Worm (Caenorhabditis elegans): ENCODE measurements around the gene dod-17.

dod-17 gene

DNA sequence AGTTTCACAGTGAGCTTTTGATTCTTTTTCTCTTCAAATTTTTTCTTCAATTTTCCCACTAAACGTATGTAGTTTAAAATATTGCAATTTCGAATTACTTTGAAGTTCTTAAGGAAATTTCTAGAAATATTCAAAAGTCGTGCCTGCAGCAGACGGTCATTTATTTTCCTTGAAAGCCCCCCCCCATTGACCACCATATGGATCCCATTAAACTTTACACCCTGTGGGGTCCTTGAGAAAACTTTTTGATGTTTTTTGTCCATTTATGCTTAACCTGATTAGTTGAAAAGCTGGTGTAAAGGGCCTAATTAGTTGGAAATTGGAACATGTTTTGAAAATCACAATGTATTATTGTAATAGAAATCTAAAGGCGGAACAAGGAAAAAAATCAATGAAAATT lies 33.4 kb downstream of the dod-17 start:
- TF ChIP-seq ztf-29 (GFP tag; IDR thresholded peaks at IDR 0.05) (no peak), tab-1 (GFP tag; IDR thresholded peaks at IDR 0.05) (no peak), flt-1 (GFP tag; IDR thresholded peaks at IDR 0.05) (no peak), ztf-23 (GFP tag; IDR thresholded peaks at IDR 0.05) (no peak), med-1 (GFP tag; optimal IDR thresholded peaks at IDR 0.05; ENCODE audit: insufficient read depth) (no peak), cog-1 (tag; optimal IDR thresholded peaks at IDR 0.05) (no peak), ref-1 (GFP tag; conservative IDR thresholded peaks at IDR 0.05) (no peak), klf-2 (GFP tag; conservative IDR thresholded peaks at IDR 0.05) (no peak), T22C8.4 (GFP tag; IDR thresholded peaks at IDR 0.05) (no peak)

DNA sequence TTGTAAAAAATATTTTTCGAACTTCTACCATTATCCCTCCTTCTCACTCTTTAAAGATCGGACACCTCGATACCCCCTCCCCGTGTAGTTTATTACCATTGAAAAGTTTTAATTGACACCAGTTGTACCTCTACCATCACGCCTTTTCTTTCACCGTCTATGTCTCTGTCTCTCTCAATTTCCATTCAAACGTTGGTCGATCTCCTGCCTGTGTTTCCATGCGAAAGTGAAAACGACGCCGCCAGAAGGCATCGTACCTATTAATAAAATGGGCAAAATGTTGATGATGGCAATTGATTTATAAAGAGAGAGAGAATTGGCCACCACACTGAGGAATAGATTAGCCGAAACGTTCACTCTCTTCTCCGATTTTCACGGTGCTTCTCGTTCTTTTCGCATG lies 37.1 kb downstream of the dod-17 start:
- TF ChIP-seq cog-1 (tag; optimal IDR thresholded peaks at IDR 0.05) (no peak), med-1 (GFP tag; optimal IDR thresholded peaks at IDR 0.05; ENCODE audit: insufficient read depth) (no peak), tab-1 (GFP tag; IDR thresholded peaks at IDR 0.05) (no peak), ref-1 (GFP tag; conservative IDR thresholded peaks at IDR 0.05) (no peak), ztf-23 (GFP tag; IDR thresholded peaks at IDR 0.05) (no peak), flt-1 (GFP tag; IDR thresholded peaks at IDR 0.05) (no peak), ztf-29 (GFP tag; IDR thresholded peaks at IDR 0.05) (no peak), klf-2 (GFP tag; conservative IDR thresholded peaks at IDR 0.05) (no peak), T22C8.4 (GFP tag; IDR thresholded peaks at IDR 0.05) (no peak)

DNA sequence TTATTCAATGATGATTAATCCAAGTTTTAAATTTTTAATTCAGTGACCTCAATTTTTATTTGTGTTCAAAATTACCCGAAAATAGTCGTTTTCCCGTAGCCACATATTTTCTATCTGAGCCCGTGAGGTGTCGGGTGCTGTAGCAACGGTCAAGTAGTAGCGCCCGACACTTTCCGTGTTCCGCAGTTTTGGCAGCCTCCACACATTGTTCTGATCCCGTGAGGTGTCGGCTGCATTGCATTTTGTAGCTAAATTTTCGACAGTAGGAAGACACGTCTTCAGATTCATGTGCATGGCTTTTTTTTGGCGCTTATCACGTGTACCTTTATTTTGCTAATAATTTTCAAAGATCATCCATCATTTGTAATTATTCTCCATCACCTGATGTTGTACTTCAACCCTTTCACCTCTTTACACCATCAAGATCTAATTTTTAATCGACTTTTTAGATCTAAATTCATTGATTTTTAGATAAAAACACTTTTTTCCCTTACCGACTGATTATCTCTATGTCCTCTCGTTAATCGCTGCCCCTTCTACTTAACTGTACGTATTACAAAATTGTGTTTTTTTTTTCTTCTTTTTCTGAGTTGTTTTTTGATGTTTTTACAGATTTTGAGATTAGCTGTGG lies 37.7 kb downstream of the dod-17 start:
- TF ChIP-seq ztf-29 (GFP tag; IDR thresholded peaks at IDR 0.05): no peak
- TF ChIP-seq med-1 (GFP tag; optimal IDR thresholded peaks at IDR 0.05; ENCODE audit: insufficient read depth): no peak
- no peak for TF ChIP-seq tab-1 (GFP tag; IDR thresholded peaks at IDR 0.05)
- TF ChIP-seq ztf-23 (GFP tag; IDR thresholded peaks at IDR 0.05): no peak
- TF ChIP-seq cog-1 (tag; optimal IDR thresholded peaks at IDR 0.05): no peak
- no peak for TF ChIP-seq ref-1 (GFP tag; conservative IDR thresholded peaks at IDR 0.05)
- TF ChIP-seq T22C8.4 (GFP tag; IDR thresholded peaks at IDR 0.05): no peak
- no peak for TF ChIP-seq klf-2 (GFP tag; conservative IDR thresholded peaks at IDR 0.05)
- TF ChIP-seq flt-1 (GFP tag; IDR thresholded peaks at IDR 0.05): no peak

DNA sequence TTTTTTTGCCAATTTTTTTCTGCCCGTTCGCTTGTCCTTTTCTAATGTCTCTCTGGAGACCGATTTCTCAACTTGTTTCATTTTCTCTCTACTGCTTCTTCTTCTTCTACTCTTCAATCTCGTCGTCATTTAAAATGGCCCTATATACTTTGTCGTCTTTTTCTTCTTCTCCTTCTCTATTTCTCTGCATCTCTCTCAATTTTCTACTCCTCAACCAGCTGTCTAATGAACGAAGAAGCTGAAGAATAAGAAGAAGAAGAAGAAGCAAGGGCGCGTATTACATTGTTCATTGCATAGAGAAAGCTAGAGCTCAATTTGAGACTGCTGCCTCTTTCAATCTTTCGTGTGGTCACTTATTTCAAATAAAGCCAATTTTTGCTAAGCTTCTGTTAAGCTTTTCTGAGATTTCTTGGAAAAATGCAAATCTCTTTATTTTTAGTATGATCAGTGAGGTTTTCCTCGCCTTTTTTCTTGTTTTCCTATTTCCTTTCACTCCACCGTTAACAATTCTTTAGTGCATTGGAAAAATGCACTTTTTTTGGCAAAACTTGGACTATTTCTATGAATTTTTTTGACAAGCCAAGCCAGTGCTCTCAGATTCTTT lies 39.8 kb downstream of the dod-17 start:
- TF ChIP-seq ref-1 (GFP tag; conservative IDR thresholded peaks at IDR 0.05): no peak
- TF ChIP-seq cog-1 (tag; optimal IDR thresholded peaks at IDR 0.05): peak; percentile 5

DNA sequence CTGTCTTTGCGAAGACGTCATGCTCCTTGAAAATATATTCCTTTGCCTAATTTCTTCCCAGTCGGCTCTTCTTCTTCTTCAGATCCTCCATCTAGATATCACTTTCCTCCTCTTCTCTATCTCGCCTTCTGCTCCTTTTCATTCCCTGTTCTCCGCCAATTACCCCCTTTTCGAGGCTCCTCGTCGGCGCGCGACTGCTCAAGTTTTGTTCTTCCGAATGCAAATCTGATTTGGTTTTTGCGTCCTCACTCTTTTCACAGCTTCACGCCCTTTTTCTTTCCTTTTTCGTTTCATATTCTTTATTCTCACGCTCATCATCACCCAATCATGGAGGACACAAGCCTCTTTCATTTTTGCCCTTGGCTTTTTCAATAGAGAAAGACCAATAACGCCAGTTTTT lies 40.7 kb downstream of the dod-17 start:
- TF ChIP-seq tab-1 (GFP tag; IDR thresholded peaks at IDR 0.05) (no peak), ztf-23 (GFP tag; IDR thresholded peaks at IDR 0.05) (0 out of 2 replicates have a peak, but pooled peaks have one; percentile 61)

DNA sequence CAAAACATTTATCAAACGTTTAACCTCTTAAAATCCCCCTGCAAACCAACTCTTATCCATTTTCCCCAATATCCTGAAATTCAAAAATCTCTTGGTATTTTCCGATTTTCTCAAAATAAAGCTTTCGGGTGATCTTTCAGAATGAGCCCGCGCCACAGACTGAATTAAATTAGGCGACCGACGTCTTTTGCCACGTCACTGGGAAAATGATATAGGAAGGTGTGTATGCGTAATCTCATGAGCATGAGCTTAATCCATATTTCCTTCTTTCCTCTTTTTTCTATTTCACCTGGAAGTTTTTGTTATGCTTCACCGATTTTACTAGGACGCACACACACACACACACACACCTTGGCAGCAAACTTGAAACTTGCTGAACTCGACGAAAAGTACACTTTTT lies 44.9 kb downstream of the dod-17 start:
- no peak for TF ChIP-seq tab-1 (GFP tag; IDR thresholded peaks at IDR 0.05)
- no peak for TF ChIP-seq ztf-23 (GFP tag; IDR thresholded peaks at IDR 0.05)

DNA sequence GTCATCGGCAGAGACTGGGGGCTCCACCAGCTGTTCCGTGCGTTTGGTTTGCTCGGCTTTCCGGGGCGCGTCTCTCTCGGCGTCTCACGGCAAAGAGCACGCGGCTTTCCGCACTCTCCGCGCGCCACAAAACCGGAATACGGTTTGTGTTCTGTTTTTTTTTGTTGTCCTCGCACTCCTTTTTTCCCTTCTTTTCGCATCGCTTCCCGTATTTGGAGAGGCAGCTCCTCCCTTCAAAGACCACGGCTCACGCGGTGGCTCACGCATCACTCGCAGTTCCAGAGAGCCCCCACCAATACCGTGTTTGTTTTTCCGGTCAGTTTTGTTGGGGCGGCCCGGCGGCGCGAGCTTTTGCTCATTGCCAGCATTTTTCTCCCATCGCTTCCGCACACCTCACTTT lies 46.8 kb downstream of the dod-17 start:
- TF ChIP-seq cog-1 (tag; optimal IDR thresholded peaks at IDR 0.05) (no peak), T22C8.4 (GFP tag; IDR thresholded peaks at IDR 0.05) (no peak), ztf-29 (GFP tag; IDR thresholded peaks at IDR 0.05) (no peak), med-1 (GFP tag; optimal IDR thresholded peaks at IDR 0.05; ENCODE audit: insufficient read depth) (no peak), tab-1 (GFP tag; IDR thresholded peaks at IDR 0.05) (no peak), ztf-23 (GFP tag; IDR thresholded peaks at IDR 0.05) (0 out of 2 replicates have a peak, but pooled peaks have one; percentile 21)

DNA sequence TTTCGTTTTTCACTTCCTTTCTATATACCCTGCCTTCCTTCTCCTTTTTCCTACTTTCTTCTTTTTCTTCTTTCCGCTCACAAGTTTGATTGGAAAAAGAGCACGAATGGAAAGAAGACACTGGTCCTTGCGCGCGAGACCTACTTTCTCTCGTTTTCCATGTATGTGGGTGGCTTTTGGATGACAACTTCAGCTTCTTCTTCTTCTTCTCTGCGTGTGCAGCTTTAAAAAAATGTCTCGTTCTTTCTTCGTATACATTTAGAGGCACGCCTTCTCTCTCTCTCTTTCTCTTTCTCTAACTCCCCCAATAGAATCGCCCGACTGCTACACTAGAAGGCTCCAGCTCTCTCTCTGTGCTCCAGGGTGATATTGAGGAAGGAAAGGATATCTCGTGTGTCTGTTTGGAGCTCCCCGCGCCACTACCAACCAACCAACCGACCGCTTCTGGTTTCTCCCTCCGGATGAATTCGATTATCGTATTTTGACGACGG lies 49.8 kb downstream of the dod-17 start:
- TF ChIP-seq med-1 (GFP tag; optimal IDR thresholded peaks at IDR 0.05; ENCODE audit: insufficient read depth) (no peak), klf-2 (GFP tag; conservative IDR thresholded peaks at IDR 0.05) (no peak)

DNA sequence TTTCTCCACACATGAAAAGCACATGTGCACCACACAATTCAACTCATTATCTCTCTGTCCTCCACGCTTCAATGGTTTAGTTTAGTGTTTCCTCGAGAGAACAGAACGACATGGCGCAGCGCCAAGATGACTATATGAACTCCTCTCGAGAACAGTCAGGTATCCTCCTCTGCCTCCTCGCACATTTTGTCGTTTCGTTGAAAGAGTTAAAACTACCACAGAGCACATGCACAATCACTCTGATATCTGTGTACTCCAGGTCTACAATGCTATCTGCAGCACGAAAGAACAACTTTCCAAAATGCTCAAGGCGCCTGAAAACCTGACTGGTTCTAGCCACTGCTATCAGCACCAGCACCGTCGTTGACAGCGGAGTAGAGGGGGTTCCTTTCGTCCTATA lies 50.7 kb downstream of the dod-17 start:
- TF ChIP-seq klf-2 (GFP tag; conservative IDR thresholded peaks at IDR 0.05): no peak
